Worm (Caenorhabditis elegans) whole organism, mixed stage, embryonic: ENCODE measurements around the gene prx-10.

Experiments used
- elt-3 ChIP-seq: fragments of 150-350 bp; optimal IDR thresholded peaks from 2 replicates; lab custom pipeline; 2014; ENCODE audit warnings: missing biosample characterization, missing genetic modification characterization
- pha-4 ChIP-seq: fragments of 150-350 bp; optimal IDR thresholded peaks from 2 replicates; lab custom pipeline; 2018; ENCODE audit warnings: missing biosample characterization, missing genetic modification reagents, missing genetic modification characterization

DNA sequence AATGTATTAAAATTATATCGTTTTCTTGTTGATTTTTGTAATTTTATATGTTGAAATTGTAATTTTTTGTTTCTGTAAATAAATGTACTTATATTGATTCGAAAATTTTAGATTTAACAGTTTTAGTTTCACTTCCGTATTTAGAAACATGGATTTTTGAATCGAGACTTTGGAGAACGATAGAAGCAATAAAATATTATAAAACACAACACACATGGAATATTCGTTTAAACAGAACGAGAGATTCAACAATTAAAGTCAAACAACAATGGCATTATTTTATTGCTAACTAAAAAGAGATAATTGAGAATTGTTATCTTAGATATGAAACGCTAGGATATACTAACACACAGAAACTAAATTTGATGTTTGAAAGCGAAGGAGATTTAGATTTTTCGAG, 32.3 kb downstream of the prx-10 start:
- no peak for TF ChIP-seq elt-3
- no peak for TF ChIP-seq pha-4 (tag; lab: Kevin White, UChicago)
